Fruit fly (Drosophila melanogaster): Measurements from ENCODE around the gene comt.
A peak's percentile ranks its signal among the peaks of the same experiment; 100 is the strongest.

The comt gene

dm6 chrX:13249732-13250395, 9.0 kb upstream of the comt start (continued):
- no peak for TF ChIP-seq Gug (GFP tag; IDR thresholded peaks at IDR 0.05)
- no peak for TF ChIP-seq slou (GFP tag; optimal IDR thresholded peaks at IDR 0.05)
- TF ChIP-seq pzg (GFP tag; optimal IDR thresholded peaks at IDR 0.05), result no peak
- no peak for TF ChIP-seq row (GFP tag; IDR thresholded peaks at IDR 0.05)
- no peak for TF ChIP-seq Six4 (GFP tag; optimal IDR thresholded peaks at IDR 0.05)
- TF ChIP-seq org-1 (GFP tag; optimal IDR thresholded peaks at IDR 0.05), result no peak
- no peak for TF ChIP-seq CG11456 (GFP tag; IDR thresholded peaks at IDR 0.05)
- no peak for TF ChIP-seq CG10147 (GFP tag; optimal IDR thresholded peaks at IDR 0.05)
- TF ChIP-seq wek (GFP tag; optimal IDR thresholded peaks at IDR 0.05), result no peak
- no peak for TF ChIP-seq B-H1 (GFP tag; IDR thresholded peaks at IDR 0.05)
- TF ChIP-seq hb (GFP tag; IDR thresholded peaks at IDR 0.05; ENCODE audit: partially characterized antibody), result no peak
- TF ChIP-seq maf-S (GFP tag; optimal IDR thresholded peaks at IDR 0.05), result no peak
- no peak for TF ChIP-seq cwo (GFP tag; optimal IDR thresholded peaks at IDR 0.05)
- TF ChIP-seq twi (tag; optimal IDR thresholded peaks at IDR 0.05), result peak; percentile 67
- no peak for TF ChIP-seq CG9876 (GFP tag; optimal IDR thresholded peaks at IDR 0.05)
- TF ChIP-seq ap (GFP tag; IDR thresholded peaks at IDR 0.05), result 0 out of 2 replicates have a peak, but pooled peaks have one; percentile 7
- TF ChIP-seq MTF-1 (GFP tag; optimal IDR thresholded peaks at IDR 0.05; ENCODE audit: borderline replicate concordance), result no peak
- no peak for TF ChIP-seq CG8478 (optimal IDR thresholded peaks at IDR 0.05)
- no peak for TF ChIP-seq sna (GFP tag; IDR thresholded peaks at IDR 0.05; ENCODE audit: partially characterized antibody)
- peak; percentile 45 for TF ChIP-seq Sox102F (GFP tag; optimal IDR thresholded peaks at IDR 0.05)
- no peak for TF ChIP-seq Trl (optimal IDR thresholded peaks at IDR 0.05)
- no peak for TF ChIP-seq Trl (GFP tag; optimal IDR thresholded peaks at IDR 0.05)
- TF ChIP-seq ash1 (GFP tag; optimal IDR thresholded peaks at IDR 0.05), result no peak
- no peak for TF ChIP-seq sd (tag; optimal IDR thresholded peaks at IDR 0.05)
- TF ChIP-seq chif (GFP tag; optimal IDR thresholded peaks at IDR 0.05), result no peak
- no peak for TF ChIP-seq Hand (GFP tag; optimal IDR thresholded peaks at IDR 0.05)
- TF ChIP-seq Asciz (GFP tag; optimal IDR thresholded peaks at IDR 0.05), result no peak
- TF ChIP-seq bsh (GFP tag; optimal IDR thresholded peaks at IDR 0.05), result peak in 1 of 2 experiments; percentile 51
- no peak for TF ChIP-seq ac (GFP tag; optimal IDR thresholded peaks at IDR 0.05)
- no peak for TF ChIP-seq usp (GFP tag; optimal IDR thresholded peaks at IDR 0.05)
- TF ChIP-seq gem (tag; optimal IDR thresholded peaks at IDR 0.05), result peak; percentile 42
- TF ChIP-seq CG10274 (GFP tag; optimal IDR thresholded peaks at IDR 0.05), result no peak
- TF ChIP-seq fd96Cb (tag; optimal IDR thresholded peaks at IDR 0.05), result no peak
- peak; percentile 23 for TF ChIP-seq CG30403 (GFP tag; optimal IDR thresholded peaks at IDR 0.05)
- no peak for TF ChIP-seq sug (tag; optimal IDR thresholded peaks at IDR 0.05)
- TF ChIP-seq E2f1 (GFP tag; IDR thresholded peaks at IDR 0.05), result no peak
- TF ChIP-seq Eip74EF (GFP tag; optimal IDR thresholded peaks at IDR 0.05), result no peak
- TF ChIP-seq Hr3 (GFP tag; optimal IDR thresholded peaks at IDR 0.05), result no peak
- no peak for TF ChIP-seq grn (GFP tag; optimal IDR thresholded peaks at IDR 0.05)
- TF ChIP-seq zen2 (GFP tag; IDR thresholded peaks at IDR 0.05; ENCODE audit: partially characterized antibody), result no peak
- TF ChIP-seq gt (GFP tag; IDR thresholded peaks at IDR 0.05), result no peak
- no peak for TF ChIP-seq CG7786 (GFP tag; optimal IDR thresholded peaks at IDR 0.05)
- no peak for TF ChIP-seq CG13424 (tag; optimal IDR thresholded peaks at IDR 0.05)
- TF ChIP-seq salm (tag; optimal IDR thresholded peaks at IDR 0.05), result no peak
- TF ChIP-seq ken (GFP tag; IDR thresholded peaks at IDR 0.05), result no peak
- TF ChIP-seq Hmx (GFP tag; optimal IDR thresholded peaks at IDR 0.05), result no peak
- TF ChIP-seq Ptx1 (GFP tag; IDR thresholded peaks at IDR 0.05), result peak; percentile 24; the same call in 1 of the 2 replicates
- no peak for TF ChIP-seq Mad (GFP tag; optimal IDR thresholded peaks at IDR 0.05)
- no peak for TF ChIP-seq CG8944 (GFP tag; optimal IDR thresholded peaks at IDR 0.05)
- TF ChIP-seq CG11504 (tag; optimal IDR thresholded peaks at IDR 0.05), result no peak
- TF ChIP-seq ci (GFP tag; IDR thresholded peaks at IDR 0.05), result no peak
